Worm (Caenorhabditis elegans): ENCODE measurements around the gene C27F2.9.

DNA sequence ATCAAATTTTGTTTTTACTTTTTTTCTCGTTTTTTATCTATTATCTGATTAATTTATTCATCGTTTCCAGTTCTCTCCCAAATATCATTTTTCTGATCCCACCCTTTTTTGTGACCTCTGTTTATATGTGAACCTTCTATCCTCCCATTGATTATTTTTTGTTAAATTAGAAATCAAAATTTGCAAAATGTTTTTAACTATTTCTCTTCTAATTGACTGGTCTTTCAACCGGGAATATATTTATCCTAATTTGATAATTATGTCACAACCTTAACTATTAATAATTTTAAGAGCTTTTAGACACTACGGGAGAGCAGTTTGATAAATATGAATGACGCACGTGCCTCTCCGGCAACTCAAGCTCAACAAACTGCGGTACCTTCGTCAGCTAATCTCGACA lies 18.6 kb downstream of the C27F2.9 start, which contains the start of gene ntl-9:
- TF ChIP-seq nhr-19 (GFP tag; conservative IDR thresholded peaks at IDR 0.05) (no peak), unc-62 (GFP tag; optimal IDR thresholded peaks at IDR 0.05) (no peak), zag-1 (tag; optimal IDR thresholded peaks at IDR 0.05) (no peak), nhr-12 (tag; optimal IDR thresholded peaks at IDR 0.05) (no peak), ama-1 (optimal IDR thresholded peaks at IDR 0.05) (no peak), fos-1 (tag; optimal IDR thresholded peaks at IDR 0.05) (no peak), elt-2 (tag; optimal IDR thresholded peaks at IDR 0.05) (no peak), fkh-10 (GFP tag; optimal IDR thresholded peaks at IDR 0.05) (no peak), sup-37 (GFP tag; optimal IDR thresholded peaks at IDR 0.05) (no peak), nhr-237 (tag; optimal IDR thresholded peaks at IDR 0.05) (no peak), nhr-20 (tag; optimal IDR thresholded peaks at IDR 0.05) (no peak), ztf-4 (tag; optimal IDR thresholded peaks at IDR 0.05) (no peak), lin-15B (tag; optimal IDR thresholded peaks at IDR 0.05) (no peak), nhr-77 (tag; optimal IDR thresholded peaks at IDR 0.05) (no peak)
